Worm (Caenorhabditis elegans) whole organism, L4 larva: ENCODE data around the gene ZK512.10.
A peak's percentile ranks its signal among the peaks of the same experiment; 100 is the strongest.

ENCODE experiments used
- F37D6.2 ChIP-seq: sonication (generic microtip); optimal IDR thresholded peaks from 2 replicates; lab custom pipeline; 2016; ENCODE audit warnings: mild to moderate bottlenecking, missing genetic modification characterization, missing compliant biosample characterization
- R02D3.7 ChIP-seq: fragments of 150-350 bp; sonication (generic microtip); optimal IDR thresholded peaks from 3 replicates; lab custom pipeline; 2014; ENCODE audit warnings: missing biosample characterization, missing genetic modification characterization
- T20F7.1 ChIP-seq: fragments of 200-800 bp; sonication (Bioruptor generic); optimal IDR thresholded peaks from 2 replicates; lab custom pipeline; 2018; ENCODE audit warnings: mild to moderate bottlenecking, missing genetic modification characterization, missing compliant biosample characterization
- Y105C5A.15 ChIP-seq: fragments of 200-800 bp; sonication (Bioruptor generic); IDR thresholded peaks from 2 replicates; pipeline ENCODE4 v1.3.6; 2022; ENCODE audit warnings: missing genetic modification characterization, missing compliant biosample characterization
- aha-1 ChIP-seq: fragments of 150-350 bp; peaks from one replicate; lab custom pipeline; 2014; ENCODE audit warnings: missing biosample characterization, missing genetic modification characterization
- arid-1 ChIP-seq: fragments of 200-800 bp; sonication (Bioruptor generic); conservative IDR thresholded peaks from 2 replicates; pipeline ENCODE4 v1.3.6; 2022; ENCODE audit warnings: missing genetic modification reagents, missing genetic modification characterization, missing compliant biosample characterization
- cey-2 ChIP-seq: sonication (generic microtip); optimal IDR thresholded peaks from 3 replicates; lab custom pipeline; 2017; ENCODE audit warnings: missing genetic modification characterization, mild to moderate bottlenecking, missing compliant biosample characterization, antibody characterized with exemption, borderline replicate concordance; ENCODE audit not compliant: insufficient read depth
- daf-16 ChIP-seq, 3 experiments: sonication (generic microtip); optimal IDR thresholded peaks; 2 replicates each; lab custom pipeline; 2016 to 2017; ENCODE audit warnings: missing genetic modification characterization in 3 of 3, missing genetic modification reagents in 3 of 3, mild to moderate bottlenecking in 2 of 3, missing compliant biosample characterization in 2 of 3, missing biosample characterization in 1 of 3, moderate library complexity in 1 of 3
- daf-8 ChIP-seq: fragments of 200-800 bp; sonication (Bioruptor generic); IDR thresholded peaks from 2 replicates; pipeline ENCODE4 v1.3.6; 2022; ENCODE audit warnings: missing genetic modification characterization, missing compliant biosample characterization
- hlh-30 ChIP-seq: sonication (generic microtip); optimal IDR thresholded peaks from 2 replicates; lab custom pipeline; 2017; ENCODE audit warnings: antibody characterized with exemption, mild to moderate bottlenecking, missing genetic modification characterization, missing compliant biosample characterization; ENCODE audit not compliant: insufficient read depth
- hmg-1.1 ChIP-seq: fragments of 200-800 bp; sonication (Bioruptor generic); IDR thresholded peaks from 2 replicates; pipeline ENCODE4 v1.3.6; 2022; ENCODE audit warnings: missing genetic modification reagents, missing genetic modification characterization, missing compliant biosample characterization
- lin-15B ChIP-seq: fragments of 150-350 bp; sonication (generic microtip); optimal IDR thresholded peaks from 3 replicates; lab custom pipeline; 2014; ENCODE audit warnings: missing biosample characterization, missing genetic modification characterization
- lin-29 ChIP-seq: fragments of 200-800 bp; sonication (Bioruptor generic); IDR thresholded peaks from 2 replicates; pipeline ENCODE4 v1.3.6; 2022; ENCODE audit warnings: missing genetic modification reagents, missing genetic modification characterization, missing compliant biosample characterization
- mdl-1 ChIP-seq, 2 experiments: fragments of 150-350 bp in 1 of 2; sonication (generic microtip) in 1 of 2; optimal IDR thresholded peaks; 2 replicates each; lab custom pipeline; 2014 to 2017; ENCODE audit warnings: missing biosample characterization in 2 of 2, missing genetic modification characterization in 2 of 2
- nhr-102 ChIP-seq: sonication (generic microtip); optimal IDR thresholded peaks from 2 replicates; lab custom pipeline; 2016; ENCODE audit warnings: mild to moderate bottlenecking, missing genetic modification characterization, moderate library complexity, missing compliant biosample characterization
- nhr-11 ChIP-seq: fragments of 150-350 bp; optimal IDR thresholded peaks from 2 replicates; lab custom pipeline; 2014; ENCODE audit warnings: missing biosample characterization, missing genetic modification characterization
- nhr-237 ChIP-seq: sonication (generic microtip); optimal IDR thresholded peaks from 2 replicates; lab custom pipeline; 2017; ENCODE audit warnings: missing biosample characterization, missing genetic modification characterization
- nhr-25 ChIP-seq: sonication (generic microtip); optimal IDR thresholded peaks from 2 replicates; lab custom pipeline; 2017; ENCODE audit warnings: missing genetic modification characterization, mild to moderate bottlenecking, missing compliant biosample characterization, antibody characterized with exemption, moderate library complexity, borderline replicate concordance; ENCODE audit not compliant: insufficient read depth
- nhr-28 ChIP-seq: fragments of 150-350 bp; optimal IDR thresholded peaks from 2 replicates; lab custom pipeline; 2014; ENCODE audit warnings: missing biosample characterization, missing genetic modification characterization
- nhr-41 ChIP-seq: fragments of 200-800 bp; sonication (Bioruptor generic); IDR thresholded peaks from 2 replicates; pipeline ENCODE4 v1.3.6; 2022; ENCODE audit warnings: missing genetic modification reagents, missing genetic modification characterization, missing compliant biosample characterization
- nhr-42 ChIP-seq: fragments of 200-800 bp; sonication (Bioruptor generic); IDR thresholded peaks from 2 replicates; pipeline ENCODE4 v1.3.6; 2022; ENCODE audit warnings: missing genetic modification characterization, missing compliant biosample characterization
- nhr-48 ChIP-seq: sonication (generic microtip); optimal IDR thresholded peaks from 2 replicates; lab custom pipeline; 2016; ENCODE audit warnings: mild to moderate bottlenecking, missing genetic modification characterization, missing compliant biosample characterization
- nhr-77 ChIP-seq: fragments of 150-350 bp; optimal IDR thresholded peaks from 2 replicates; lab custom pipeline; 2014; ENCODE audit warnings: missing biosample characterization, missing genetic modification characterization
- saeg-2 ChIP-seq: fragments of 200-800 bp; sonication (Bioruptor generic); IDR thresholded peaks from 2 replicates; pipeline ENCODE4 v1.3.6; 2022; ENCODE audit warnings: missing genetic modification reagents, missing genetic modification characterization, missing compliant biosample characterization
- sdz-12 ChIP-seq: fragments of 200-800 bp; sonication (Bioruptor generic); optimal IDR thresholded peaks from 2 replicates; lab custom pipeline; 2018; ENCODE audit warnings: mild to moderate bottlenecking, missing genetic modification characterization, missing compliant biosample characterization
- spr-1 ChIP-seq: sonication (generic microtip); optimal IDR thresholded peaks from 2 replicates; lab custom pipeline; 2016; ENCODE audit warnings: mild to moderate bottlenecking, missing genetic modification characterization, missing compliant biosample characterization
- unc-130 ChIP-seq: sonication (generic microtip); optimal IDR thresholded peaks from 2 replicates; lab custom pipeline; 2016; ENCODE audit warnings: missing genetic modification reagents, missing genetic modification characterization, missing compliant biosample characterization
- unc-62 ChIP-seq, 3 experiments: fragments of 150-350 bp in 1 of 3; sonication (generic microtip); optimal IDR thresholded peaks in 2 of 3; peaks in 1 of 3; 1 replicate in 1 of 3; 2 replicates in 2 of 3; lab custom pipeline; 2014 to 2017; ENCODE audit warnings: missing biosample characterization in 3 of 3, missing genetic modification characterization in 3 of 3, missing genetic modification reagents in 3 of 3, missing genotype in 1 of 3
- zfp-3 ChIP-seq: fragments of 200-800 bp; sonication (Bioruptor generic); conservative IDR thresholded peaks from 2 replicates; pipeline ENCODE4 v1.3.6; 2022; ENCODE audit warnings: missing genetic modification reagents, missing genetic modification characterization, missing compliant biosample characterization

ZK512.10 gene

ce11 chrIII:9149132-9149531 is 18.4 kb downstream of the ZK512.10 start:
- no peak for TF ChIP-seq sdz-12
- TF ChIP-seq aha-1 (tag; lab: Kevin White, UChicago) = peak; percentile 90

DNA sequence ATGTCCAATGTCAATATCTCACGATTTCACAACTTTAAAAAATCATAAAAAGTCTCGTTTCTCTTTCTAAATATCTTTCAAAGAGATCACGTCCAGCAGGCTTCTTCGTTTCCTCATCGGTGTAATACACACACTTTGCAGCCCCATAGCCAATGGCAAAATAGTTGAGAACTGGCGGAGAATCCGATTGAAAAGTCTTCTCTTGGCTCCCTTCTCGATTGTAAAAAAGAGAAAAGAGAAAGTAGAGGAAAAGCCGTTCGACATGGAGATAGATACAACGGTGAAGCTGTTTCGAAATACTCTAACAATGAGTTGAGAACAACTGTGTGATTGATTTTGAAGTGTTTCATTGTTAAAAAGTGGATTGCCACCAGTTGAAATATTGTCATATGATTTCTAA is 21.1 kb downstream of the ZK512.10 start:
- no peak for TF ChIP-seq zfp-3
- no peak for TF ChIP-seq saeg-2 (GFP tag; lab: Robert Waterston, UW)
- peak; percentile 19 for TF ChIP-seq aha-1 (tag; lab: Kevin White, UChicago)
- no peak for TF ChIP-seq cey-2
- TF ChIP-seq daf-8 (GFP tag; lab: Robert Waterston, UW) = no peak

ce11 chrIII:9152950-9153349 is 22.3 kb downstream of the ZK512.10 start:
- TF ChIP-seq lin-29 (GFP tag; lab: Robert Waterston, UW) (no peak), Y105C5A.15 (GFP tag; lab: Robert Waterston, UW) (no peak), mdl-1 (tag; optimal IDR thresholded peaks at IDR 0.05; lab: Kevin White, UChicago) (no peak), hlh-30 (peak; percentile 27), nhr-11 (tag; lab: Kevin White, UChicago) (peak; percentile 17), nhr-25 (tag; lab: Kevin White, UChicago) (no peak), daf-16 (GFP tag; optimal IDR thresholded peaks at IDR 0.05; lab: Kevin White, UChicago) (peak in 1 of 2 experiments; percentile 9), daf-16 (tag; optimal IDR thresholded peaks at IDR 0.05; lab: Kevin White, UChicago) (no peak), R02D3.7 (no peak)

DNA sequence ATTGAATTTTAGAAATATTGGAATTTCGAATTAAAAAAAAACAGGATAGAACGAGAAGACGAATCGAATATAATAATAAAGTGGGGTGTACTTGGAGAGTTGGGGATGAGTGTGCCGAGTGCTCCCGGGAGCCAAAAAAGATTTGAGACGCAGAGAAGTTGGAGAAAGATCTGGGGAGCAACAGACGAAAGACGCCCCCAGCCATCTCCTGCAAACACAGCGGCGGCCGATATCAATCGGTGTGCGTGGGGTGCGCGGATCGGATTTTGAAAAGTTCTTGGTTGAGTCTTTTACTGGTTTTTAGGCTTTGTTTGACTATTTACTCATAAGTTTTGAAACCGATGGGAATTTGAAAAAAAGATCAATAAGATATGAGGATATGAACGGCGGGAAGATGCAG is 23.1 kb downstream of the ZK512.10 start, which contains the start of gene nhl-1:
Gene nhl-1, minus strand, starts transcription at position 101 of the 400 bp plus-strand sequence.
- no peak for TF ChIP-seq nhr-77 (tag; lab: Kevin White, UChicago)
- no peak for TF ChIP-seq Y105C5A.15 (GFP tag; lab: Robert Waterston, UW)
- TF ChIP-seq nhr-41 (GFP tag; lab: Robert Waterston, UW) = no peak
- no peak for TF ChIP-seq F37D6.2 (tag; lab: Kevin White, UChicago)
- TF ChIP-seq T20F7.1 (GFP tag; lab: Kevin White, UChicago) = no peak
- no peak for TF ChIP-seq cey-2
- no peak for TF ChIP-seq nhr-237 (tag; lab: Kevin White, UChicago)
- TF ChIP-seq spr-1 (tag; lab: Kevin White, UChicago) = no peak
- TF ChIP-seq lin-29 (GFP tag; lab: Robert Waterston, UW) = no peak
- no peak for TF ChIP-seq nhr-28
- TF ChIP-seq hmg-1.1 (GFP tag; lab: Robert Waterston, UW) = no peak
- TF ChIP-seq nhr-102 (tag; lab: Kevin White, UChicago) = no peak

DNA sequence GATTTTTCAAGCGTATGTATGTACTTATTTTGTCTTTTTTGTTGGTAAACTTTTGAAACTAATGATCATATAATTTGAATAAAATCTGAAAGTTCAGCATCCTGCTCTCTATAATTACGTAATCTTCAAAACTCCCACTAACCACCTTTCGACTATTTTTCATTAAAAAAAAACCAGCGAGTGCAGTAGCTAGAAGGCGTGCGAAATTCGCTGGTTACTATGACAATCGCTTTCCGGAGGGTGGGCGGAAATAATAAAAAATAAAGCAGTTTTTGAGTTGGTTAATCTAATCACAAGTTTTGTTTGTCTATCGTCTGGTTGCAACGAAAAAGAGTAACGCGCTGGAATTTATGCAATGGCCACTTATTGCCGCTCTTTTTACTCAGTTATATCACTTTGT is 24.1 kb downstream of the ZK512.10 start, which contains the start of gene irld-34:
Gene irld-34, plus strand, starts transcription at position 301 of the 400 bp plus-strand sequence.
- no peak for TF ChIP-seq lin-15B
- no peak for TF ChIP-seq unc-130 (GFP tag; lab: Kevin White, UChicago)
- TF ChIP-seq Y105C5A.15 (GFP tag; lab: Robert Waterston, UW) = no peak
- TF ChIP-seq arid-1 (GFP tag; lab: Robert Waterston, UW) = no peak

ce11 chrIII:9161553-9161952 is 30.9 kb downstream of the ZK512.10 start, which contains the start of gene ptr-9:
Gene ptr-9, minus strand, starts transcription at chrIII:9161653.
- TF ChIP-seq nhr-48 (tag; lab: Kevin White, UChicago) (no peak), unc-62 (GFP tag; optimal IDR thresholded peaks at IDR 0.05 in 1 of 2; lab: Kevin White, UChicago) (peak in 1 of 2 experiments; percentile 39), unc-62 (tag; optimal IDR thresholded peaks at IDR 0.05; lab: Kevin White, UChicago) (no peak), nhr-42 (GFP tag; lab: Robert Waterston, UW) (no peak)
